Worm (Caenorhabditis elegans) whole organism, mixed stage, embryonic: ENCODE results near the gene T09D3.8.
A peak's percentile ranks its signal among the peaks of the same experiment; 100 is the strongest.

Source experiments
- M03D4.4 ChIP-seq: sonication (generic microtip); optimal IDR thresholded peaks from 2 replicates; lab custom pipeline; 2017; ENCODE audit warnings: mild to moderate bottlenecking, missing genetic modification characterization, missing compliant biosample characterization
- bed-3 ChIP-seq: fragments of 200-800 bp; sonication (Bioruptor generic); optimal IDR thresholded peaks from 3 replicates; lab custom pipeline; 2018; ENCODE audit warnings: mild to moderate bottlenecking, missing genetic modification characterization, moderate library complexity, missing compliant biosample characterization
- blmp-1 ChIP-seq: fragments of 150-350 bp; optimal IDR thresholded peaks from 2 replicates; lab custom pipeline; 2014; ENCODE audit warnings: missing biosample characterization, missing genetic modification characterization
- ceh-39 ChIP-seq: fragments of 150-350 bp; optimal IDR thresholded peaks from 2 replicates; lab custom pipeline; 2014; ENCODE audit warnings: missing biosample characterization, missing genetic modification characterization
- ceh-43 ChIP-seq: fragments of 200-800 bp; sonication (Bioruptor generic); optimal IDR thresholded peaks from 2 replicates; lab custom pipeline; 2018; ENCODE audit warnings: mild to moderate bottlenecking, missing genetic modification characterization, moderate library complexity, missing compliant biosample characterization
- ces-1 ChIP-seq: fragments of 150-350 bp; optimal IDR thresholded peaks from 2 replicates; lab custom pipeline; 2014; ENCODE audit warnings: missing biosample characterization, missing genetic modification reagents, missing genetic modification characterization
- cnd-1 ChIP-seq: fragments of 200-800 bp; sonication (Bioruptor generic); optimal IDR thresholded peaks from 2 replicates; lab custom pipeline; 2018; ENCODE audit warnings: mild to moderate bottlenecking, missing genetic modification characterization, missing compliant biosample characterization
- elt-1 ChIP-seq: sonication (generic microtip); optimal IDR thresholded peaks from 2 replicates; lab custom pipeline; 2017; ENCODE audit warnings: missing genetic modification characterization, mild to moderate bottlenecking, missing compliant biosample characterization, antibody characterized with exemption, moderate library complexity, borderline replicate concordance; ENCODE audit not compliant: insufficient read depth
- flh-1 ChIP-seq: fragments of 200-800 bp; sonication (Bioruptor generic); optimal IDR thresholded peaks from 2 replicates; lab custom pipeline; 2018; ENCODE audit warnings: mild to moderate bottlenecking, missing genetic modification characterization, moderate library complexity, missing compliant biosample characterization
- hlh-1 ChIP-seq: fragments of 150-350 bp; optimal IDR thresholded peaks from 2 replicates; lab custom pipeline; 2014; ENCODE audit warnings: missing biosample characterization, missing genetic modification reagents, missing genetic modification characterization
- lin-13 ChIP-seq: fragments of 150-350 bp; optimal IDR thresholded peaks from 2 replicates; lab custom pipeline; 2014; ENCODE audit warnings: missing biosample characterization, missing genetic modification characterization
- lin-32 ChIP-seq: fragments of 200-800 bp; sonication (Bioruptor generic); optimal IDR thresholded peaks from 2 replicates; lab custom pipeline; 2018; ENCODE audit warnings: mild to moderate bottlenecking, missing genetic modification characterization, missing compliant biosample characterization
- lsy-2 ChIP-seq: fragments of 150-350 bp; optimal IDR thresholded peaks from 2 replicates; lab custom pipeline; 2014; ENCODE audit warnings: missing biosample characterization, missing genetic modification characterization
- mab-5 ChIP-seq: fragments of 150-350 bp; optimal IDR thresholded peaks from 2 replicates; lab custom pipeline; 2014; ENCODE audit warnings: missing biosample characterization, missing genetic modification characterization
- nhr-12 ChIP-seq: fragments of 150-350 bp; optimal IDR thresholded peaks from 2 replicates; lab custom pipeline; 2014; ENCODE audit warnings: missing biosample characterization, missing genetic modification characterization
- nhr-2 ChIP-seq: fragments of 150-350 bp; optimal IDR thresholded peaks from 2 replicates; lab custom pipeline; 2014; ENCODE audit warnings: missing biosample characterization, missing genetic modification characterization
- nhr-76 ChIP-seq: sonication (generic microtip); optimal IDR thresholded peaks from 2 replicates; lab custom pipeline; 2017; ENCODE audit warnings: missing biosample characterization, missing genetic modification characterization
- sem-2 ChIP-seq: fragments of 200-800 bp; sonication (Bioruptor generic); optimal IDR thresholded peaks from 2 replicates; lab custom pipeline; 2018; ENCODE audit warnings: mild to moderate bottlenecking, missing genetic modification characterization, missing compliant biosample characterization
- snpc-4 ChIP-seq: fragments of 150-350 bp; optimal IDR thresholded peaks from 2 replicates; lab custom pipeline; 2014; ENCODE audit warnings: missing biosample characterization, missing genetic modification characterization
- sptf-1 ChIP-seq: sonication (generic microtip); optimal IDR thresholded peaks from 2 replicates; lab custom pipeline; 2017; ENCODE audit warnings: mild to moderate bottlenecking, missing genetic modification characterization, moderate library complexity, missing compliant biosample characterization
- unc-120 ChIP-seq: sonication (generic microtip); optimal IDR thresholded peaks from 2 replicates; lab custom pipeline; 2017; ENCODE audit warnings: missing genetic modification characterization, missing compliant biosample characterization; ENCODE audit not compliant: poor library complexity, severe bottlenecking
- unc-39 ChIP-seq: fragments of 150-350 bp; optimal IDR thresholded peaks from 2 replicates; lab custom pipeline; 2014; ENCODE audit warnings: missing biosample characterization, missing genetic modification characterization
- unc-62 ChIP-seq: fragments of 150-350 bp; optimal IDR thresholded peaks from 2 replicates; lab custom pipeline; 2014; ENCODE audit warnings: missing biosample characterization, missing genetic modification reagents, missing genetic modification characterization
- zip-8 ChIP-seq: fragments of 150-350 bp; optimal IDR thresholded peaks from 2 replicates; lab custom pipeline; 2014; ENCODE audit warnings: missing biosample characterization, missing genetic modification characterization
- ztf-11 ChIP-seq: fragments of 150-350 bp; optimal IDR thresholded peaks from 2 replicates; lab custom pipeline; 2014; ENCODE audit warnings: missing biosample characterization, missing genetic modification characterization

T09D3.8 gene

ce11 chrV:5364863-5365262, at the start of gene T09D3.8:
Gene T09D3.8, plus strand, starts transcription at chrV:5365163.
- no peak for TF ChIP-seq hlh-1 (tag; lab: Kevin White, UChicago)
- no peak for TF ChIP-seq snpc-4 (tag; lab: Kevin White, UChicago)
- TF ChIP-seq ceh-39 (tag; lab: Kevin White, UChicago) = no peak
- TF ChIP-seq zip-8 = no peak
- TF ChIP-seq nhr-12 (tag; lab: Kevin White, UChicago) = no peak
- no peak for TF ChIP-seq nhr-76 (tag; lab: Kevin White, UChicago)
- no peak for TF ChIP-seq flh-1
- no peak for TF ChIP-seq unc-120
- TF ChIP-seq blmp-1 (tag; lab: Kevin White, UChicago) = no peak
- no peak for TF ChIP-seq unc-39 (tag; lab: Kevin White, UChicago)
- TF ChIP-seq ztf-11 (tag; lab: Kevin White, UChicago) = no peak
- TF ChIP-seq, all 35 proteins: peak for 0

ce11 chrV:5318349-5318748, 46.6 kb upstream of the T09D3.8 start:
- TF ChIP-seq hlh-1 (tag; lab: Kevin White, UChicago) (peak; percentile 41), ceh-43 (GFP tag; lab: Kevin White, UChicago) (no peak), cnd-1 (tag; lab: Kevin White, UChicago) (no peak), bed-3 (GFP tag; lab: Kevin White, UChicago) (no peak), unc-120 (no peak), lsy-2 (tag; lab: Kevin White, UChicago) (no peak), nhr-76 (tag; lab: Kevin White, UChicago) (no peak), ztf-11 (tag; lab: Kevin White, UChicago) (no peak), unc-62 (GFP tag; lab: Kevin White, UChicago) (peak; percentile 80), blmp-1 (tag; lab: Kevin White, UChicago) (no peak)
- TF ChIP-seq, all 35 proteins: peak for 2

ce11 chrV:5319477-5319876, 45.5 kb upstream of the T09D3.8 start, which contains the start of gene ceh-34:
Gene ceh-34, minus strand, starts transcription at chrV:5319577.
- no peak for TF ChIP-seq mab-5 (tag; lab: Kevin White, UChicago)
- TF ChIP-seq ceh-43 (GFP tag; lab: Kevin White, UChicago) = no peak
- no peak for TF ChIP-seq unc-62 (GFP tag; lab: Kevin White, UChicago)
- TF ChIP-seq nhr-76 (tag; lab: Kevin White, UChicago) = no peak
- no peak for TF ChIP-seq lin-32 (GFP tag; lab: Kevin White, UChicago)
- TF ChIP-seq lin-13 (tag; lab: Kevin White, UChicago) = no peak
- TF ChIP-seq lsy-2 (tag; lab: Kevin White, UChicago) = no peak
- TF ChIP-seq flh-1 = no peak

ce11 chrV:5322815-5323214, 42.1 kb upstream of the T09D3.8 start:
- TF ChIP-seq elt-1 (tag; lab: Kevin White, UChicago) (no peak), lsy-2 (tag; lab: Kevin White, UChicago) (no peak)

ce11 chrV:5324566-5324965, 40.4 kb upstream of the T09D3.8 start, which contains the start of gene ceh-33:
Gene ceh-33, minus strand, starts transcription at chrV:5324666.
- no peak for TF ChIP-seq M03D4.4 (tag; lab: Kevin White, UChicago)
- peak; percentile 32 for TF ChIP-seq zip-8

ce11 chrV:5328314-5328713, 36.6 kb upstream of the T09D3.8 start, which contains the start of gene C10G8.8:
Gene C10G8.8, minus strand, starts transcription at chrV:5328414.
- TF ChIP-seq nhr-12 (tag; lab: Kevin White, UChicago) = no peak
- TF ChIP-seq sem-2 (GFP tag; lab: Kevin White, UChicago) = no peak
- no peak for TF ChIP-seq nhr-2 (tag; lab: Kevin White, UChicago)

- TF ChIP-seq unc-120 (peak; percentile 55), hlh-1 (tag; lab: Kevin White, UChicago) (no peak), sptf-1 (tag; lab: Kevin White, UChicago) (peak; percentile 63), sem-2 (GFP tag; lab: Kevin White, UChicago) (no peak), ces-1 (no peak)
These were observed 35.2 kb upstream of the T09D3.8 start for ce11 chrV:5329677-5330266.
